Fruit fly (Drosophila melanogaster) whole organism, embryonic: ENCODE measurements around the gene CG13640.

Experiments used
- CG10267 ChIP-seq: fragments of 200-800 bp; sonication (Bioruptor generic); optimal IDR thresholded peaks from 2 replicates; lab custom pipeline; 2018; ENCODE audit warnings: missing biosample characterization, mild to moderate bottlenecking, missing genetic modification characterization, moderate library complexity
- CG10654 ChIP-seq: fragments of 200-800 bp; sonication (Bioruptor generic); optimal IDR thresholded peaks from 2 replicates; lab custom pipeline; 2016; ENCODE audit warnings: missing biosample characterization, missing genetic modification characterization
- CG10979 ChIP-seq: fragments of 200-800 bp; sonication (Bioruptor generic); optimal IDR thresholded peaks from 2 replicates; lab custom pipeline; 2018; ENCODE audit warnings: missing biosample characterization, mild to moderate bottlenecking, missing genetic modification characterization, moderate library complexity
- CG11456 ChIP-seq: fragments of 200-800 bp; sonication (Bioruptor generic); IDR thresholded peaks from 3 replicates; pipeline ENCODE4 v1.3.6; 2022; ENCODE audit warnings: missing biosample characterization, missing genetic modification characterization
- CG14441 ChIP-seq: fragments of 200-800 bp; sonication (Bioruptor generic); IDR thresholded peaks from 2 replicates; pipeline ENCODE4 v1.3.6; 2022; ENCODE audit warnings: missing biosample characterization, missing genetic modification characterization
- CG1529 ChIP-seq: fragments of 200-800 bp; sonication (Bioruptor generic); optimal IDR thresholded peaks from 3 replicates; lab custom pipeline; 2018; ENCODE audit warnings: missing biosample characterization, missing genetic modification characterization
- CG2120 ChIP-seq: fragments of 200-800 bp; sonication (Bioruptor generic); optimal IDR thresholded peaks from 3 replicates; lab custom pipeline; 2016; ENCODE audit warnings: missing biosample characterization, missing genetic modification characterization
- CG3281 ChIP-seq: fragments of 200-800 bp; sonication (Bioruptor generic); optimal IDR thresholded peaks from 3 replicates; lab custom pipeline; 2017; ENCODE audit warnings: missing biosample characterization, mild to moderate bottlenecking, missing genetic modification characterization
- CG33557 ChIP-seq: fragments of 200-800 bp; sonication (Bioruptor generic); optimal IDR thresholded peaks from 2 replicates; lab custom pipeline; 2019; ENCODE audit warnings: missing biosample characterization, mild to moderate bottlenecking, missing genetic modification characterization, moderate library complexity
- CG34376 ChIP-seq: fragments of 200-800 bp; sonication (Bioruptor generic); optimal IDR thresholded peaks from 2 replicates; lab custom pipeline; 2018; ENCODE audit warnings: missing biosample characterization, mild to moderate bottlenecking, missing genetic modification characterization
- CG3847 ChIP-seq: fragments of 200-800 bp; sonication (Bioruptor generic); IDR thresholded peaks from 2 replicates; pipeline ENCODE4 v1.3.6; 2022; ENCODE audit warnings: missing biosample characterization, missing genetic modification characterization
- CG4282 ChIP-seq: fragments of 200-800 bp; sonication (Bioruptor generic); optimal IDR thresholded peaks from 2 replicates; lab custom pipeline; 2016; ENCODE audit warnings: missing biosample characterization, missing genetic modification characterization
- CG6254 ChIP-seq: fragments of 200-800 bp; sonication (Bioruptor generic); optimal IDR thresholded peaks from 3 replicates; lab custom pipeline; 2017; ENCODE audit warnings: mild to moderate bottlenecking, missing biosample characterization, missing genetic modification reagents, missing genetic modification characterization
- CG6272 ChIP-seq: fragments of 200-800 bp; sonication (Bioruptor generic); IDR thresholded peaks from 2 replicates; pipeline ENCODE4 v1.3.6; 2022; ENCODE audit warnings: missing biosample characterization, missing genetic modification characterization
- CG8089 ChIP-seq: fragments of 200-800 bp; sonication (Bioruptor generic); optimal IDR thresholded peaks from 3 replicates; lab custom pipeline; 2016; ENCODE audit warnings: missing biosample characterization, missing genetic modification characterization
- CG8924 ChIP-seq: fragments of 200-800 bp; optimal IDR thresholded peaks from 3 replicates; lab custom pipeline; 2019; ENCODE audit warnings: missing biosample characterization, mild to moderate bottlenecking, missing genetic modification characterization, moderate library complexity
- CG9817 ChIP-seq: fragments of 200-800 bp; sonication (Bioruptor generic); optimal IDR thresholded peaks from 2 replicates; lab custom pipeline; 2018; ENCODE audit warnings: missing biosample characterization, mild to moderate bottlenecking, missing genetic modification characterization, moderate library complexity
- CoRest ChIP-seq: fragments of 200-800 bp; sonication (Bioruptor generic); optimal IDR thresholded peaks from 3 replicates; lab custom pipeline; 2018; ENCODE audit warnings: missing biosample characterization, mild to moderate bottlenecking, missing genetic modification characterization, moderate library complexity
- Dbx ChIP-seq: fragments of 200-800 bp; sonication (Bioruptor generic); IDR thresholded peaks from 3 replicates; pipeline ENCODE4 v1.3.6; 2022; ENCODE audit warnings: missing biosample characterization, missing genetic modification characterization
- Dek ChIP-seq: fragments of 200-800 bp; sonication (Bioruptor generic); optimal IDR thresholded peaks from 3 replicates; lab custom pipeline; 2019; ENCODE audit warnings: missing biosample characterization, mild to moderate bottlenecking, missing genetic modification characterization, moderate library complexity
- E2f1 ChIP-seq: fragments of 200-800 bp; sonication (Bioruptor generic); IDR thresholded peaks from 2 replicates; pipeline ENCODE4 v1.3.6; 2022; ENCODE audit warnings: missing biosample characterization, missing genetic modification characterization
- E2f2 ChIP-seq: fragments of 200-800 bp; sonication (Bioruptor generic); IDR thresholded peaks from 2 replicates; pipeline ENCODE4 v1.3.6; 2022; ENCODE audit warnings: missing biosample characterization, missing genetic modification characterization
- Fer2 ChIP-seq: fragments of 200-800 bp; sonication (Bioruptor generic); optimal IDR thresholded peaks from 2 replicates; lab custom pipeline; 2018; ENCODE audit warnings: missing biosample characterization, mild to moderate bottlenecking, missing genetic modification characterization, moderate library complexity
- GATAe ChIP-seq: fragments of 200-800 bp; sonication (Bioruptor generic); conservative IDR thresholded peaks from 2 replicates; pipeline ENCODE4 v1.3.6; 2022; ENCODE audit warnings: missing biosample characterization, missing genetic modification characterization
- Hmr ChIP-seq: fragments of 200-800 bp; sonication (Bioruptor generic); optimal IDR thresholded peaks from 3 replicates; lab custom pipeline; 2017; ENCODE audit warnings: mild to moderate bottlenecking, missing biosample characterization, missing genetic modification reagents, missing genetic modification characterization
- Hmx ChIP-seq: fragments of 200-800 bp; sonication (Bioruptor generic); optimal IDR thresholded peaks from 2 replicates; lab custom pipeline; 2016; ENCODE audit warnings: missing biosample characterization, missing genetic modification characterization
- Max ChIP-seq: fragments of 200-800 bp; sonication (Bioruptor generic); optimal IDR thresholded peaks from 2 replicates; lab custom pipeline; 2016; ENCODE audit warnings: missing biosample characterization, mild to moderate bottlenecking, missing genetic modification characterization
- Oli ChIP-seq: fragments of 200-800 bp; sonication (Bioruptor generic); optimal IDR thresholded peaks from 2 replicates; lab custom pipeline; 2018; ENCODE audit warnings: missing biosample characterization, mild to moderate bottlenecking, missing genetic modification characterization, moderate library complexity
- Rfx ChIP-seq: fragments of 200-800 bp; sonication (Bioruptor generic); IDR thresholded peaks from 2 replicates; pipeline ENCODE4 v1.3.6; 2022; ENCODE audit warnings: missing biosample characterization, missing genetic modification characterization
- amos ChIP-seq: fragments of 200-800 bp; sonication (Bioruptor generic); IDR thresholded peaks from 2 replicates; pipeline ENCODE4 v1.3.6; 2022; ENCODE audit warnings: missing biosample characterization, missing genetic modification characterization; ENCODE audit not compliant: partially characterized antibody
- bsh ChIP-seq, 2 experiments: fragments of 200-800 bp; sonication (Bioruptor generic); optimal IDR thresholded peaks; 2 replicates each; lab custom pipeline; 2017 to 2018; ENCODE audit warnings: mild to moderate bottlenecking in 2 of 2, missing biosample characterization in 2 of 2, missing genetic modification characterization in 2 of 2, moderate library complexity in 1 of 2
- chn ChIP-seq: fragments of 200-800 bp; sonication (Bioruptor generic); optimal IDR thresholded peaks from 2 replicates; lab custom pipeline; 2016; ENCODE audit warnings: missing biosample characterization, missing genetic modification characterization
- dpn ChIP-seq, 2 experiments: fragments of 200-800 bp; sonication (Bioruptor generic); optimal IDR thresholded peaks; 3 replicates each; lab custom pipeline; 2016; ENCODE audit warnings: missing biosample characterization in 2 of 2, missing genetic modification characterization in 2 of 2
- emc ChIP-seq: fragments of 200-800 bp; sonication (Bioruptor generic); optimal IDR thresholded peaks from 2 replicates; lab custom pipeline; 2016; ENCODE audit warnings: missing biosample characterization, missing genetic modification characterization
- gro ChIP-seq: fragments of 200-800 bp; sonication (Bioruptor generic); optimal IDR thresholded peaks from 2 replicates; lab custom pipeline; 2016; ENCODE audit warnings: missing biosample characterization, missing genetic modification characterization
- hbn ChIP-seq: fragments of 200-800 bp; sonication (Bioruptor generic); IDR thresholded peaks from 2 replicates; pipeline ENCODE4 v1.3.6; 2022; ENCODE audit warnings: missing biosample characterization, missing genetic modification characterization; ENCODE audit not compliant: partially characterized antibody
- insv ChIP-seq, 2 experiments: fragments of 200-800 bp; sonication (Bioruptor generic); optimal IDR thresholded peaks; 3 replicates each; lab custom pipeline; 2016 to 2018; ENCODE audit warnings: missing biosample characterization in 2 of 2, missing genetic modification characterization in 2 of 2
- inv ChIP-seq: fragments of 200-800 bp; sonication (Bioruptor generic); IDR thresholded peaks from 2 replicates; pipeline ENCODE4 v1.3.6; 2022; ENCODE audit warnings: missing biosample characterization, missing genetic modification characterization; ENCODE audit not compliant: partially characterized antibody
- lov ChIP-seq, 2 experiments: fragments of 200-800 bp in 1 of 2; fragments of >200 bp in 1 of 2; sonication (Bioruptor generic) in 1 of 2; IDR thresholded peaks in 1 of 2; optimal IDR thresholded peaks in 1 of 2; 2 replicates in 1 of 2; 3 replicates in 1 of 2; pipeline versions ENCODE4 v1.3.6 to Lab custom; 2017 to 2022; ENCODE audit warnings: missing biosample characterization in 1 of 2, missing genetic modification characterization in 1 of 2
- luna ChIP-seq: fragments of 200-800 bp; sonication (Bioruptor generic); optimal IDR thresholded peaks from 2 replicates; lab custom pipeline; 2016; ENCODE audit warnings: missing biosample characterization, missing genetic modification characterization
- pzg ChIP-seq: fragments of 200-800 bp; sonication (Bioruptor generic); optimal IDR thresholded peaks from 3 replicates; lab custom pipeline; 2018; ENCODE audit warnings: missing biosample characterization, mild to moderate bottlenecking, missing genetic modification characterization, moderate library complexity
- salm ChIP-seq: fragments of 200-800 bp; sonication (Bioruptor generic); optimal IDR thresholded peaks from 2 replicates; lab custom pipeline; 2018; ENCODE audit warnings: missing biosample characterization, mild to moderate bottlenecking, missing genetic modification characterization
- sens ChIP-seq: fragments of 200-800 bp; sonication (Bioruptor generic); peaks from one replicate; lab custom pipeline; 2016; ENCODE audit warnings: missing biosample characterization, missing genetic modification characterization
- slbo ChIP-seq: fragments of 200-800 bp; sonication (Bioruptor generic); IDR thresholded peaks from 2 replicates; pipeline ENCODE4 v1.3.6; 2022; ENCODE audit warnings: missing biosample characterization, missing genetic modification characterization
- sna ChIP-seq: fragments of 200-800 bp; sonication (Bioruptor generic); IDR thresholded peaks from 2 replicates; pipeline ENCODE4 v1.3.6; 2022; ENCODE audit warnings: missing biosample characterization, missing genetic modification characterization; ENCODE audit not compliant: partially characterized antibody
- sob ChIP-seq: fragments of 200-800 bp; sonication (Bioruptor generic); IDR thresholded peaks from 2 replicates; pipeline ENCODE4 v1.3.6; 2022; ENCODE audit warnings: missing biosample characterization, missing genetic modification characterization
- stwl ChIP-seq: fragments of 200-800 bp; sonication (Bioruptor generic); optimal IDR thresholded peaks from 3 replicates; lab custom pipeline; 2018; ENCODE audit warnings: missing biosample characterization, mild to moderate bottlenecking, missing genetic modification characterization, moderate library complexity
- sug ChIP-seq: fragments of 200-800 bp; optimal IDR thresholded peaks from 2 replicates; lab custom pipeline; 2019; ENCODE audit warnings: missing biosample characterization, mild to moderate bottlenecking, missing genetic modification characterization, moderate library complexity

Gene CG13640

DNA sequence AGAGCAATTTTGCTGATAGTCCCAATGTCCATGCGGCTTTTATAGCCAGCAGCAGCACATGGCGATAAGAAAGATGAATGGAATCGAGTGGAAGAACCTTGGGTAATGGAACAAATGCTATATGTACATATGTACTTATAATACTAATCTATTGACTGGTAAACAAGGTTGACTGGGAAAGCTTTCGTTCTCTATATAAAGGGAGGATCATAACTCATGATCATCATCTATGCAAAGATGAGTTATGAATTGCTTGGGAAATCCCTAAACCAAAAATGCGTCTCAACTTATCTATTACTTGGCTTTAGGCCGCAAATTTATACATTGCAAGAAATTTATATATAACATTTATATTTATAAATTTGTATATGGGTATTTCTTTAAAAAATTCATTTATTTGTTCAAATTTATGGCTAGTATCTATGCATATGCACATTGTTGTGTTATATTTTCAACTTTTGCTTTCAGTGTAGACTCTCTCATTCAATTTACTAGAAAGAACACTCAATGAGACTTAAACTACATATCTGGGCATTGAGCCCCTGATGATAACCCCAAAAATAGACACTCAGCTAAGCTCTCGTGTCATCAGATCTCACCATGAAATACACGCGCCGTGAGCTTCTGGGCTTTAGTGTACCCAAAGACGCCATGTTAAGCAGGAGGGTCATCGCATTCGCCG is 2.9 kb upstream of the CG13640 start, which contains the start of the genes Srg1 and Elal (continued):
- TF ChIP-seq sna (GFP tag; lab: Robert Waterston, UW) (no peak), amos (GFP tag; lab: Robert Waterston, UW) (no peak), slbo (GFP tag; lab: Robert Waterston, UW) (peak; percentile 68; the same call in 1 of the 2 replicates), CG11456 (GFP tag; lab: Robert Waterston, UW) (no peak), CG6254 (GFP tag; lab: Kevin White, UChicago) (no peak), CG3281 (GFP tag; lab: Kevin White, UChicago) (peak; percentile 19), lov (optimal IDR thresholded peaks at IDR 0.05; lab: Kevin White, UChicago) (no peak), lov (GFP tag; IDR thresholded peaks at IDR 0.05; lab: Robert Waterston, UW) (no peak), CG1529 (GFP tag; lab: Kevin White, UChicago) (no peak), CG34376 (peak; percentile 62), CG10267 (tag; lab: Kevin White, UChicago) (peak; percentile 32), CG10979 (peak; percentile 5), emc (GFP tag; lab: Kevin White, UChicago) (no peak), Oli (peak; percentile 18), Hmr (GFP tag; lab: Kevin White, UChicago) (peak; percentile 14), CG10654 (GFP tag; lab: Kevin White, UChicago) (no peak), luna (GFP tag; lab: Kevin White, UChicago) (no peak), chn (GFP tag; lab: Kevin White, UChicago) (no peak), CG33557 (GFP tag; lab: Kevin White, UChicago) (no peak), CG9817 (tag; lab: Kevin White, UChicago) (no peak), sug (tag; lab: Kevin White, UChicago) (peak; percentile 51), E2f2 (GFP tag; lab: Robert Waterston, UW) (peak; percentile 28; the same call in 1 of the 2 replicates), Dbx (GFP tag; lab: Robert Waterston, UW) (0 out of 3 replicates have a peak, but pooled peaks have one; percentile 19), E2f1 (GFP tag; lab: Robert Waterston, UW) (0 out of 2 replicates have a peak, but pooled peaks have one; percentile 17), Fer2 (tag; lab: Kevin White, UChicago) (peak; percentile 6), CG2120 (GFP tag; lab: Kevin White, UChicago) (peak; percentile 25), insv (GFP tag; optimal IDR thresholded peaks at IDR 0.05; lab: Kevin White, UChicago) (no peak), Rfx (GFP tag; lab: Robert Waterston, UW) (peak; percentile 44; the same call in 1 of the 2 replicates), CG4282 (GFP tag; lab: Kevin White, UChicago) (no peak), CG8089 (no peak), gro (no peak), CoRest (tag; lab: Kevin White, UChicago) (peak; percentile 41), hbn (no peak), CG8924 (peak; percentile 35), Max (GFP tag; lab: Kevin White, UChicago) (no peak), CG3847 (GFP tag; lab: Robert Waterston, UW) (peak; percentile 31; the same call in 1 of the 2 replicates), inv (no peak), pzg (GFP tag; lab: Kevin White, UChicago) (no peak), CG14441 (GFP tag; lab: Robert Waterston, UW) (0 out of 2 replicates have a peak, but pooled peaks have one; percentile 5), stwl (no peak), Dek (tag; lab: Kevin White, UChicago) (peak; percentile 39), sob (GFP tag; lab: Robert Waterston, UW) (peak; percentile 56; the same call in 1 of the 2 replicates), bsh (GFP tag; optimal IDR thresholded peaks at IDR 0.05; lab: Kevin White, UChicago) (peak in 1 of 2 experiments; percentile 22), dpn (GFP tag; optimal IDR thresholded peaks at IDR 0.05; lab: Kevin White, UChicago) (peak in 1 of 2 experiments; percentile 13), sens (GFP tag; lab: Kevin White, UChicago) (peak; percentile 88), Hmx (no peak), CG6272 (GFP tag; lab: Robert Waterston, UW) (no peak), GATAe (GFP tag; lab: Robert Waterston, UW) (no peak), salm (no peak)
